Fruit fly (Drosophila melanogaster) whole organism, embryonic: Measurements from ENCODE around the gene phtm.

Experiments used
- Bgb ChIP-seq: fragments of 200-800 bp; sonication (Bioruptor generic); IDR thresholded peaks from 2 replicates; pipeline ENCODE4 v1.3.6; 2022; ENCODE audit warnings: missing biosample characterization, missing genetic modification characterization; ENCODE audit not compliant: partially characterized antibody
- CG10431 ChIP-seq: fragments of 200-800 bp; sonication (Bioruptor generic); optimal IDR thresholded peaks from 3 replicates; lab custom pipeline; 2018; ENCODE audit warnings: missing biosample characterization, mild to moderate bottlenecking, missing genetic modification characterization
- CG13287 ChIP-seq: fragments of 200-800 bp; sonication (Bioruptor generic); IDR thresholded peaks from 2 replicates; pipeline ENCODE4 v1.3.6; 2022; ENCODE audit warnings: missing biosample characterization, missing genetic modification characterization; ENCODE audit not compliant: partially characterized antibody
- CG13296 ChIP-seq: fragments of 200-800 bp; sonication (Bioruptor generic); optimal IDR thresholded peaks from 3 replicates; lab custom pipeline; 2018; ENCODE audit warnings: missing biosample characterization, mild to moderate bottlenecking, missing genetic modification characterization
- CG14050 ChIP-seq: fragments of 200-800 bp; sonication (Bioruptor generic); IDR thresholded peaks from 3 replicates; pipeline ENCODE4 v1.3.6; 2022; ENCODE audit warnings: missing biosample characterization, missing genetic modification characterization
- CG14710 ChIP-seq: fragments of 200-800 bp; sonication (Bioruptor generic); optimal IDR thresholded peaks from 3 replicates; lab custom pipeline; 2019; ENCODE audit warnings: missing biosample characterization, mild to moderate bottlenecking, missing genetic modification characterization, moderate library complexity
- CG15073 ChIP-seq: fragments of 200-800 bp; sonication (Bioruptor generic); optimal IDR thresholded peaks from 2 replicates; lab custom pipeline; 2016; ENCODE audit warnings: missing biosample characterization, missing genetic modification characterization
- CG15269 ChIP-seq: fragments of 200-800 bp; sonication (Bioruptor generic); optimal IDR thresholded peaks from 2 replicates; lab custom pipeline; 2018; ENCODE audit warnings: missing biosample characterization, mild to moderate bottlenecking, missing genetic modification characterization, moderate library complexity
- CG2129 ChIP-seq: fragments of 200-800 bp; sonication (Bioruptor generic); IDR thresholded peaks from 2 replicates; pipeline ENCODE4 v1.3.6; 2022; ENCODE audit warnings: missing biosample characterization, missing genetic modification characterization; ENCODE audit not compliant: partially characterized antibody
- CG42726 ChIP-seq: fragments of 200-800 bp; sonication (Bioruptor generic); IDR thresholded peaks from 2 replicates; pipeline ENCODE4 v1.3.6; 2022; ENCODE audit warnings: missing biosample characterization, missing genetic modification characterization; ENCODE audit not compliant: partially characterized antibody
- CG6175 ChIP-seq: fragments of 200-800 bp; sonication (Bioruptor generic); IDR thresholded peaks from 3 replicates; pipeline ENCODE4 v1.3.6; 2022; ENCODE audit warnings: missing biosample characterization, missing genetic modification characterization
- CG6791 ChIP-seq: fragments of 200-800 bp; sonication (Bioruptor generic); IDR thresholded peaks from 3 replicates; pipeline ENCODE4 v1.3.6; 2022; ENCODE audit warnings: missing biosample characterization, missing genetic modification characterization; ENCODE audit not compliant: partially characterized antibody
- CG7839 ChIP-seq: fragments of 200-800 bp; sonication (Bioruptor generic); optimal IDR thresholded peaks from 3 replicates; lab custom pipeline; 2018; ENCODE audit warnings: missing biosample characterization, mild to moderate bottlenecking, missing genetic modification characterization, moderate library complexity
- Dip3 ChIP-seq: fragments of 200-800 bp; sonication (Bioruptor generic); optimal IDR thresholded peaks from 3 replicates; lab custom pipeline; 2016; ENCODE audit warnings: missing biosample characterization, missing genetic modification characterization
- Dll ChIP-seq: fragments of 200-800 bp; sonication (Bioruptor generic); IDR thresholded peaks from 4 replicates; pipeline ENCODE4 v1.3.6; 2022; ENCODE audit warnings: missing biosample characterization, missing genetic modification characterization; ENCODE audit not compliant: partially characterized antibody
- Doc3 ChIP-seq: fragments of 200-800 bp; sonication (Bioruptor generic); IDR thresholded peaks from 3 replicates; pipeline ENCODE4 v1.3.6; 2022; ENCODE audit warnings: missing biosample characterization, missing genetic modification characterization; ENCODE audit not compliant: partially characterized antibody
- Dp ChIP-seq: fragments of 200-800 bp; sonication (Bioruptor generic); optimal IDR thresholded peaks from 2 replicates; lab custom pipeline; 2018; ENCODE audit warnings: missing biosample characterization, mild to moderate bottlenecking, missing genetic modification characterization, moderate library complexity
- Dref ChIP-seq: fragments of 200-800 bp; sonication (Bioruptor generic); IDR thresholded peaks from 2 replicates; pipeline ENCODE4 v1.3.6; 2022; ENCODE audit warnings: missing biosample characterization, missing genetic modification characterization
- Fer1 ChIP-seq: fragments of 200-800 bp; sonication (Bioruptor generic); optimal IDR thresholded peaks from 2 replicates; lab custom pipeline; 2017; ENCODE audit warnings: missing biosample characterization, mild to moderate bottlenecking, missing genetic modification characterization
- GATAe ChIP-seq: fragments of 200-800 bp; sonication (Bioruptor generic); conservative IDR thresholded peaks from 2 replicates; pipeline ENCODE4 v1.3.6; 2022; ENCODE audit warnings: missing biosample characterization, missing genetic modification characterization
- HLH4C ChIP-seq: fragments of 200-800 bp; sonication (Bioruptor generic); IDR thresholded peaks from 3 replicates; pipeline ENCODE4 v1.3.6; 2022; ENCODE audit warnings: missing biosample characterization, missing genetic modification characterization; ENCODE audit not compliant: partially characterized antibody
- Hey ChIP-seq: fragments of 200-800 bp; sonication (Bioruptor generic); optimal IDR thresholded peaks from 3 replicates; lab custom pipeline; 2018; ENCODE audit warnings: missing biosample characterization, mild to moderate bottlenecking, missing genetic modification characterization
- Lhr ChIP-seq: fragments of 200-800 bp; sonication (Bioruptor generic); optimal IDR thresholded peaks from 3 replicates; lab custom pipeline; 2017; ENCODE audit warnings: mild to moderate bottlenecking, missing biosample characterization, missing genetic modification reagents, missing genetic modification characterization
- MBD-R2 ChIP-seq: fragments of 200-800 bp; sonication (Bioruptor generic); IDR thresholded peaks from 2 replicates; pipeline ENCODE4 v1.3.6; 2022; ENCODE audit warnings: missing biosample characterization, missing genetic modification characterization
- MESR4 ChIP-seq: fragments of 200-800 bp; sonication (Bioruptor generic); optimal IDR thresholded peaks from 2 replicates; lab custom pipeline; 2018; ENCODE audit warnings: missing biosample characterization, mild to moderate bottlenecking, missing genetic modification characterization, moderate library complexity
- Opbp ChIP-seq: fragments of 200-800 bp; sonication (Bioruptor generic); IDR thresholded peaks from 3 replicates; pipeline ENCODE4 v1.3.6; 2022; ENCODE audit warnings: missing biosample characterization, missing genetic modification characterization; ENCODE audit not compliant: partially characterized antibody
- Sin3A ChIP-seq: fragments of >200 bp; optimal IDR thresholded peaks from 2 replicates; lab custom pipeline; 2018
- Sry-β ChIP-seq: fragments of 200-800 bp; sonication (Bioruptor generic); optimal IDR thresholded peaks from 2 replicates; lab custom pipeline; 2018; ENCODE audit warnings: missing biosample characterization, mild to moderate bottlenecking, missing genetic modification characterization, moderate library complexity
- Sry-δ ChIP-seq: fragments of 200-800 bp; sonication (Bioruptor generic); optimal IDR thresholded peaks from 2 replicates; lab custom pipeline; 2016; ENCODE audit warnings: missing biosample characterization, missing genetic modification characterization
- Ssrp ChIP-seq: fragments of 200-800 bp; sonication (Bioruptor generic); optimal IDR thresholded peaks from 2 replicates; lab custom pipeline; 2018; ENCODE audit warnings: missing biosample characterization, mild to moderate bottlenecking, missing genetic modification characterization, moderate library complexity
- YL-1 ChIP-seq: fragments of 200-800 bp; sonication (Bioruptor generic); optimal IDR thresholded peaks from 3 replicates; lab custom pipeline; 2017; ENCODE audit warnings: missing biosample characterization, mild to moderate bottlenecking, missing genetic modification characterization
- ac ChIP-seq: fragments of 200-800 bp; sonication (Bioruptor generic); optimal IDR thresholded peaks from 3 replicates; lab custom pipeline; 2017; ENCODE audit warnings: missing biosample characterization, mild to moderate bottlenecking, missing genetic modification characterization
- ato ChIP-seq: fragments of 200-800 bp; sonication (Bioruptor generic); IDR thresholded peaks from 2 replicates; pipeline ENCODE4 v1.3.6; 2022; ENCODE audit warnings: missing biosample characterization, missing genetic modification characterization; ENCODE audit not compliant: partially characterized antibody
- bbx ChIP-seq: fragments of 200-800 bp; sonication (Bioruptor generic); IDR thresholded peaks from 2 replicates; pipeline ENCODE4 v1.3.6; 2022; ENCODE audit warnings: missing biosample characterization, missing genetic modification characterization; ENCODE audit not compliant: partially characterized antibody
- caup ChIP-seq: fragments of 200-800 bp; sonication (Bioruptor generic); optimal IDR thresholded peaks from 3 replicates; lab custom pipeline; 2017; ENCODE audit warnings: missing biosample characterization, mild to moderate bottlenecking, missing genetic modification characterization, moderate library complexity; ENCODE audit not compliant: severe bottlenecking
- dysf ChIP-seq: fragments of 200-800 bp; sonication (Bioruptor generic); IDR thresholded peaks from 3 replicates; pipeline ENCODE4 v1.3.6; 2022; ENCODE audit warnings: missing biosample characterization, missing genetic modification characterization
- grau ChIP-seq: fragments of 200-800 bp; optimal IDR thresholded peaks from 3 replicates; lab custom pipeline; 2019; ENCODE audit warnings: missing biosample characterization, mild to moderate bottlenecking, missing genetic modification characterization, moderate library complexity
- hbn ChIP-seq: fragments of 200-800 bp; sonication (Bioruptor generic); IDR thresholded peaks from 2 replicates; pipeline ENCODE4 v1.3.6; 2022; ENCODE audit warnings: missing biosample characterization, missing genetic modification characterization; ENCODE audit not compliant: partially characterized antibody
- inv ChIP-seq: fragments of 200-800 bp; sonication (Bioruptor generic); IDR thresholded peaks from 2 replicates; pipeline ENCODE4 v1.3.6; 2022; ENCODE audit warnings: missing biosample characterization, missing genetic modification characterization; ENCODE audit not compliant: partially characterized antibody
- nmo ChIP-seq: fragments of 200-800 bp; sonication (Bioruptor generic); optimal IDR thresholded peaks from 2 replicates; lab custom pipeline; 2018; ENCODE audit warnings: missing biosample characterization, mild to moderate bottlenecking, missing genetic modification characterization, moderate library complexity
- phol ChIP-seq: fragments of 200-800 bp; sonication (Bioruptor generic); optimal IDR thresholded peaks from 3 replicates; lab custom pipeline; 2018; ENCODE audit warnings: missing biosample characterization, mild to moderate bottlenecking, missing genetic modification characterization, moderate library complexity
- psq ChIP-seq: fragments of 200-800 bp; sonication (Bioruptor generic); optimal IDR thresholded peaks from 2 replicates; lab custom pipeline; 2017; ENCODE audit warnings: missing biosample characterization, missing genetic modification characterization
- pzg ChIP-seq: fragments of 200-800 bp; sonication (Bioruptor generic); optimal IDR thresholded peaks from 3 replicates; lab custom pipeline; 2018; ENCODE audit warnings: missing biosample characterization, mild to moderate bottlenecking, missing genetic modification characterization, moderate library complexity
- ranshi ChIP-seq: fragments of 200-800 bp; sonication (Bioruptor generic); IDR thresholded peaks from 2 replicates; pipeline ENCODE4 v1.3.6; 2022; ENCODE audit warnings: missing biosample characterization, missing genetic modification characterization
- shn ChIP-seq: fragments of 200-800 bp; sonication (Bioruptor generic); optimal IDR thresholded peaks from 3 replicates; lab custom pipeline; 2016; ENCODE audit warnings: missing biosample characterization, missing genetic modification characterization
- tap ChIP-seq: fragments of 200-800 bp; optimal IDR thresholded peaks from 3 replicates; lab custom pipeline; 2019; ENCODE audit warnings: missing biosample characterization, mild to moderate bottlenecking, missing genetic modification characterization, moderate library complexity
- trem ChIP-seq: fragments of 200-800 bp; optimal IDR thresholded peaks from 3 replicates; lab custom pipeline; 2019; ENCODE audit warnings: missing biosample characterization, mild to moderate bottlenecking, missing genetic modification characterization, moderate library complexity
- zf30C ChIP-seq: fragments of 200-800 bp; sonication (Bioruptor generic); optimal IDR thresholded peaks from 3 replicates; lab custom pipeline; 2018; ENCODE audit warnings: missing biosample characterization, mild to moderate bottlenecking, missing genetic modification characterization

phtm gene

dm6 chrX:18652879-18653278, 32.7 kb upstream of the phtm start, which contains the start of gene Ing3 (continued):
- TF ChIP-seq HLH4C: 0 out of 3 replicates have a peak, but pooled peaks have one; percentile 44
- TF ChIP-seq dysf (GFP tag; lab: Robert Waterston, UW): no peak
- TF ChIP-seq Hey (tag; lab: Kevin White, UChicago): no peak
- no peak for TF ChIP-seq ac
- peak; percentile 74 for TF ChIP-seq Bgb (GFP tag; lab: Robert Waterston, UW)
- peak; percentile 64 for TF ChIP-seq MESR4 (GFP tag; lab: Kevin White, UChicago)
- no peak for TF ChIP-seq CG15073 (GFP tag; lab: Kevin White, UChicago)
- no peak for TF ChIP-seq zf30C (GFP tag; lab: Kevin White, UChicago)
- TF ChIP-seq Sry-δ: peak; percentile 67
- TF ChIP-seq CG6791 (GFP tag; lab: Robert Waterston, UW): peak; percentile 58; the same call in 2 of the 3 replicates
- TF ChIP-seq caup (GFP tag; lab: Kevin White, UChicago): no peak
- no peak for TF ChIP-seq CG13296
- no peak for TF ChIP-seq CG10431 (GFP tag; lab: Kevin White, UChicago)
- peak; percentile 38 for TF ChIP-seq CG14710 (tag; lab: Kevin White, UChicago)
- TF ChIP-seq Opbp: peak; percentile 80
- TF ChIP-seq Lhr: peak; percentile 27
- no peak for TF ChIP-seq shn
- peak; percentile 19 for TF ChIP-seq phol (tag; lab: Kevin White, UChicago)
- no peak for TF ChIP-seq Sry-β (GFP tag; lab: Kevin White, UChicago)
- peak; percentile 75 for TF ChIP-seq CG13287 (GFP tag; lab: Robert Waterston, UW)
- no peak for TF ChIP-seq ranshi (GFP tag; lab: Robert Waterston, UW)
- no peak for TF ChIP-seq GATAe (GFP tag; lab: Robert Waterston, UW)
- TF ChIP-seq inv (GFP tag; lab: Robert Waterston, UW): peak; percentile 51; the same call in 1 of the 2 replicates
- no peak for TF ChIP-seq Ssrp (tag; lab: Kevin White, UChicago)
- peak; percentile 32; the same call in 1 of the 2 replicates for TF ChIP-seq CG2129 (GFP tag; lab: Robert Waterston, UW)
- TF ChIP-seq Dll: peak; percentile 66; the same call in 3 of the 4 replicates
- no peak for TF ChIP-seq tap (tag; lab: Kevin White, UChicago)
- no peak for TF ChIP-seq CG15269
- peak; percentile 63 for TF ChIP-seq ato (GFP tag; lab: Robert Waterston, UW)
- TF ChIP-seq pzg: peak; percentile 87
- peak; percentile 77 for TF ChIP-seq bbx (GFP tag; lab: Robert Waterston, UW)
- TF ChIP-seq YL-1 (GFP tag; lab: Kevin White, UChicago): peak; percentile 23
- TF ChIP-seq MBD-R2 (GFP tag; lab: Robert Waterston, UW): peak; percentile 67
- TF ChIP-seq CG14050 (GFP tag; lab: Robert Waterston, UW): no peak
- TF ChIP-seq psq (GFP tag; lab: Kevin White, UChicago): no peak
- peak; percentile 29 for TF ChIP-seq Sin3A (lab: Kevin White, UChicago)
- TF ChIP-seq grau (tag; lab: Kevin White, UChicago): no peak
- TF ChIP-seq Dip3: no peak
- TF ChIP-seq Fer1 (GFP tag; lab: Kevin White, UChicago): no peak
- peak; percentile 28 for TF ChIP-seq nmo (GFP tag; lab: Kevin White, UChicago)
- TF ChIP-seq CG7839: no peak
- peak; percentile 80 for TF ChIP-seq trem
- TF ChIP-seq Doc3 (GFP tag; lab: Robert Waterston, UW): peak; percentile 40; the same call in 1 of the 3 replicates
- TF ChIP-seq CG42726 (GFP tag; lab: Robert Waterston, UW): peak; percentile 50; the same call in 1 of the 2 replicates
- peak; percentile 51; the same call in 1 of the 2 replicates for TF ChIP-seq hbn (GFP tag; lab: Robert Waterston, UW)
- peak; percentile 82 for TF ChIP-seq Dp
- no peak for TF ChIP-seq CG6175 (GFP tag; lab: Robert Waterston, UW)
- peak; percentile 86 for TF ChIP-seq Dref (GFP tag; lab: Robert Waterston, UW)
